Worm (Caenorhabditis elegans) whole organism, young adult: Measurements from ENCODE around the gene rsf-1.
A peak's percentile ranks its signal among the peaks of the same experiment; 100 is the strongest.

Experiments used
- C06A6.2 ChIP-seq: fragments of 200-800 bp; sonication (Bioruptor generic); conservative IDR thresholded peaks from 2 replicates; pipeline ENCODE4 v1.3.6; 2022; ENCODE audit warnings: missing genetic modification characterization, missing compliant biosample characterization
- F23B12.7 ChIP-seq: sonication (generic microtip); optimal IDR thresholded peaks from 2 replicates; lab custom pipeline; 2017; ENCODE audit warnings: missing genetic modification characterization, mild to moderate bottlenecking, missing compliant biosample characterization, antibody characterized with exemption, moderate library complexity; ENCODE audit not compliant: insufficient read depth
- aptf-3 ChIP-seq: fragments of 200-800 bp; sonication (Bioruptor generic); IDR thresholded peaks from 2 replicates; pipeline ENCODE4 v1.3.6; 2022; ENCODE audit warnings: missing genetic modification characterization, missing compliant biosample characterization
- ceh-27 ChIP-seq: fragments of 200-800 bp; sonication (Bioruptor generic); optimal IDR thresholded peaks from 2 replicates; lab custom pipeline; 2018; ENCODE audit warnings: mild to moderate bottlenecking, missing genetic modification characterization, moderate library complexity, missing compliant biosample characterization
- ceh-79 ChIP-seq: sonication (generic microtip); optimal IDR thresholded peaks from 2 replicates; lab custom pipeline; 2017; ENCODE audit warnings: mild to moderate bottlenecking, missing genetic modification characterization, missing compliant biosample characterization
- lin-35 ChIP-seq, 3 experiments: fragments of 150-350 bp in 2 of 3; sonication (generic microtip) in 1 of 3; optimal IDR thresholded peaks; 2 replicates each; lab custom pipeline; 2014 to 2018; ENCODE audit warnings: missing biosample characterization in 3 of 3, missing genetic modification characterization in 3 of 3, missing genetic modification reagents in 3 of 3
- mcd-1 ChIP-seq: fragments of 200-800 bp; sonication (Bioruptor generic); IDR thresholded peaks from 2 replicates; pipeline ENCODE4 v1.3.6; 2022; ENCODE audit warnings: missing genetic modification reagents, missing genetic modification characterization, missing compliant biosample characterization
- nhr-120 ChIP-seq: fragments of 200-800 bp; sonication (Bioruptor generic); IDR thresholded peaks from 2 replicates; pipeline ENCODE4 v1.3.6; 2022; ENCODE audit warnings: missing genetic modification characterization, missing compliant biosample characterization
- pbrm-1 ChIP-seq: fragments of 200-800 bp; sonication (Bioruptor generic); IDR thresholded peaks from 2 replicates; pipeline ENCODE4 v1.3.6; 2022; ENCODE audit warnings: missing genetic modification reagents, missing genetic modification characterization, missing compliant biosample characterization
- snpc-4 ChIP-seq, 5 experiments: fragments of 150-350 bp in 1 of 5; sonication (generic microtip) in 4 of 5; optimal IDR thresholded peaks; 2 replicates each; lab custom pipeline; 2014 to 2018; ENCODE audit warnings: missing genetic modification characterization in 5 of 5, missing biosample characterization in 3 of 5, antibody characterized with exemption in 2 of 5, mild to moderate bottlenecking in 2 of 5, missing compliant biosample characterization in 2 of 5, missing genotype in 2 of 5, moderate library complexity in 2 of 5, missing genetic modification reagents in 1 of 5
- unc-62 ChIP-seq: fragments of 150-350 bp; optimal IDR thresholded peaks from 2 replicates; lab custom pipeline; 2014; ENCODE audit warnings: missing biosample characterization, missing genetic modification reagents, missing genetic modification characterization
- zfh-2 ChIP-seq: fragments of 200-800 bp; sonication (Bioruptor generic); conservative IDR thresholded peaks from 2 replicates; pipeline ENCODE4 v1.3.6; 2022; ENCODE audit warnings: missing genetic modification reagents, missing genetic modification characterization, missing compliant biosample characterization

DNA sequence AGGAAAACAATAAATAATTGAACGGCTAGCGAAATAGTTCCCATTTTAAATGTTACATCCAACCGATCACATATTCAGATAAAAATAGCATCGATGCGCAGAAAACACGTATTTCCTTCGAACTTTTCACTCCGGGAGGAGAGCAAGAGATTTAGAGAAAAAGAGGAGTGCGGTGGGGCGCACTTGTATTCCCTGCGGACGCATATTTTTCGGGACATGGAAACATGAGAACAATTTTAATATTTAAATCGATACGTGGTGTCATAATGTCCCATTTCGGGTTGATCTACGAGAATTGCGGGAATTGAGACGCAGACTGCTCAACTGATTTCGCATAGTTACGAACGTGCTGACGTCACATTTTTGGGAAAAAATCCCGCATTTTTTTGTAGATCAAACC is 12.8 kb upstream of the rsf-1 start, which contains the start of gene C47G2.4:
- no peak for TF ChIP-seq nhr-120 (GFP tag; lab: Robert Waterston, UW)
- TF ChIP-seq ceh-27 (GFP tag; lab: Kevin White, UChicago): peak; percentile 38
- no peak for TF ChIP-seq snpc-4 (GFP tag; optimal IDR thresholded peaks at IDR 0.05; lab: Kevin White, UChicago)
- peak in 3 of 4 experiments; percentile 16 to 49 (median 40) for TF ChIP-seq snpc-4 (tag; optimal IDR thresholded peaks at IDR 0.05; lab: Kevin White, UChicago)
- no peak for TF ChIP-seq unc-62 (GFP tag; lab: Kevin White, UChicago)
- TF ChIP-seq aptf-3 (GFP tag; lab: Robert Waterston, UW): no peak
- no peak for TF ChIP-seq zfh-2 (GFP tag; lab: Robert Waterston, UW)
- TF ChIP-seq ceh-79 (tag; lab: Kevin White, UChicago): no peak
- 0 out of 2 replicates have a peak, but pooled peaks have one; percentile 38 for TF ChIP-seq pbrm-1
- TF ChIP-seq mcd-1 (GFP tag; lab: Robert Waterston, UW): peak; percentile 94
- TF ChIP-seq F23B12.7 (tag; lab: Kevin White, UChicago): no peak
- TF ChIP-seq C06A6.2: no peak
- TF ChIP-seq lin-35 (GFP tag; optimal IDR thresholded peaks at IDR 0.05; lab: Kevin White, UChicago): peak in 1 of 3 experiments; percentile 24
